Fruit fly (Drosophila melanogaster) whole organism, embryonic: ENCODE data around the gene CG7806.

Source experiments
- Abd-B ChIP-seq: fragments of 200-800 bp; sonication (Bioruptor generic); optimal IDR thresholded peaks from 2 replicates; lab custom pipeline; 2018; ENCODE audit warnings: missing biosample characterization, mild to moderate bottlenecking, missing genetic modification characterization, moderate library complexity
- Ada2b ChIP-seq: fragments of 200-800 bp; sonication (Bioruptor generic); IDR thresholded peaks from 2 replicates; pipeline ENCODE4 v1.3.6; 2022; ENCODE audit warnings: missing biosample characterization, missing genetic modification characterization
- Antp ChIP-seq: fragments of 200-800 bp; sonication (Bioruptor generic); optimal IDR thresholded peaks from 3 replicates; lab custom pipeline; 2016; ENCODE audit warnings: missing biosample characterization, missing genetic modification characterization
- BEAF-32 ChIP-seq: fragments of 200-800 bp; sonication (Bioruptor generic); optimal IDR thresholded peaks from 3 replicates; lab custom pipeline; 2017; ENCODE audit warnings: missing biosample characterization, missing genetic modification characterization, mild to moderate bottlenecking, moderate library complexity, missing genetic modification reagents
- CG10366 ChIP-seq: fragments of 200-800 bp; sonication (Bioruptor generic); IDR thresholded peaks from 2 replicates; pipeline ENCODE4 v1.3.6; 2022; ENCODE audit warnings: missing biosample characterization, missing genetic modification characterization
- CG11398 ChIP-seq: fragments of 200-800 bp; sonication (Bioruptor generic); optimal IDR thresholded peaks from 2 replicates; lab custom pipeline; 2016; ENCODE audit warnings: missing biosample characterization, missing genetic modification characterization
- CG15011 ChIP-seq: fragments of 200-800 bp; sonication (Bioruptor generic); optimal IDR thresholded peaks from 3 replicates; lab custom pipeline; 2018; ENCODE audit warnings: missing biosample characterization, mild to moderate bottlenecking, missing genetic modification characterization
- CG15269 ChIP-seq: fragments of 200-800 bp; sonication (Bioruptor generic); optimal IDR thresholded peaks from 2 replicates; lab custom pipeline; 2018; ENCODE audit warnings: missing biosample characterization, mild to moderate bottlenecking, missing genetic modification characterization, moderate library complexity
- CG15696 ChIP-seq: fragments of 200-800 bp; sonication (Bioruptor generic); optimal IDR thresholded peaks from 2 replicates; lab custom pipeline; 2019; ENCODE audit warnings: missing biosample characterization, mild to moderate bottlenecking, missing genetic modification characterization, moderate library complexity
- CG17359 ChIP-seq: fragments of 200-800 bp; sonication (Bioruptor generic); optimal IDR thresholded peaks from 3 replicates; lab custom pipeline; 2018; ENCODE audit warnings: missing biosample characterization, mild to moderate bottlenecking, missing genetic modification characterization, moderate library complexity
- CG17612 ChIP-seq: fragments of 200-800 bp; sonication (Bioruptor generic); IDR thresholded peaks from 2 replicates; pipeline ENCODE4 v1.3.6; 2022; ENCODE audit warnings: missing biosample characterization, missing genetic modification characterization
- CG18619 ChIP-seq: fragments of 200-800 bp; sonication (Bioruptor generic); optimal IDR thresholded peaks from 3 replicates; lab custom pipeline; 2017; ENCODE audit warnings: missing biosample characterization, mild to moderate bottlenecking, missing genetic modification characterization
- CG2199 ChIP-seq: fragments of 200-800 bp; sonication (Bioruptor generic); IDR thresholded peaks from 3 replicates; pipeline ENCODE4 v1.3.6; 2022; ENCODE audit warnings: missing biosample characterization, missing genetic modification characterization
- CG2202 ChIP-seq: fragments of 200-800 bp; sonication (Bioruptor generic); optimal IDR thresholded peaks from 2 replicates; lab custom pipeline; 2018; ENCODE audit warnings: missing biosample characterization, mild to moderate bottlenecking, missing genetic modification characterization
- CG33557 ChIP-seq: fragments of 200-800 bp; sonication (Bioruptor generic); optimal IDR thresholded peaks from 2 replicates; lab custom pipeline; 2019; ENCODE audit warnings: missing biosample characterization, mild to moderate bottlenecking, missing genetic modification characterization, moderate library complexity
- CG6791 ChIP-seq: fragments of 200-800 bp; sonication (Bioruptor generic); IDR thresholded peaks from 3 replicates; pipeline ENCODE4 v1.3.6; 2022; ENCODE audit warnings: missing biosample characterization, missing genetic modification characterization; ENCODE audit not compliant: partially characterized antibody
- CG6813 ChIP-seq: fragments of 200-800 bp; sonication (Bioruptor generic); optimal IDR thresholded peaks from 2 replicates; lab custom pipeline; 2017; ENCODE audit warnings: missing biosample characterization, missing genetic modification characterization, mild to moderate bottlenecking, moderate library complexity, missing genetic modification reagents
- CG7372 ChIP-seq: fragments of 200-800 bp; sonication (Bioruptor generic); IDR thresholded peaks from 2 replicates; pipeline ENCODE4 v1.3.6; 2022; ENCODE audit warnings: missing biosample characterization, missing genetic modification characterization
- CG8290 ChIP-seq, 3 experiments: fragments of 200-800 bp; sonication (Bioruptor generic); optimal IDR thresholded peaks; 2 replicates each; lab custom pipeline; 2016 to 2019; ENCODE audit warnings: missing biosample characterization in 3 of 3, missing genetic modification characterization in 3 of 3, mild to moderate bottlenecking in 2 of 3, moderate library complexity in 1 of 3
- CG8388 ChIP-seq: fragments of 200-800 bp; sonication (Bioruptor generic); optimal IDR thresholded peaks from 2 replicates; lab custom pipeline; 2019; ENCODE audit warnings: missing biosample characterization, mild to moderate bottlenecking, missing genetic modification characterization, moderate library complexity
- CG9797 ChIP-seq: fragments of 200-800 bp; sonication (Bioruptor generic); optimal IDR thresholded peaks from 3 replicates; lab custom pipeline; 2018; ENCODE audit warnings: missing biosample characterization, mild to moderate bottlenecking, missing genetic modification characterization
- CG9817 ChIP-seq: fragments of 200-800 bp; sonication (Bioruptor generic); optimal IDR thresholded peaks from 2 replicates; lab custom pipeline; 2018; ENCODE audit warnings: missing biosample characterization, mild to moderate bottlenecking, missing genetic modification characterization, moderate library complexity
- CG9876 ChIP-seq: fragments of 200-800 bp; sonication (Bioruptor generic); optimal IDR thresholded peaks from 2 replicates; lab custom pipeline; 2016; ENCODE audit warnings: missing biosample characterization, missing genetic modification characterization
- Dbx ChIP-seq: fragments of 200-800 bp; sonication (Bioruptor generic); IDR thresholded peaks from 3 replicates; pipeline ENCODE4 v1.3.6; 2022; ENCODE audit warnings: missing biosample characterization, missing genetic modification characterization
- Fer3 ChIP-seq: fragments of 200-800 bp; sonication (Bioruptor generic); optimal IDR thresholded peaks from 2 replicates; lab custom pipeline; 2018; ENCODE audit warnings: missing biosample characterization, mild to moderate bottlenecking, missing genetic modification characterization, moderate library complexity
- Hand ChIP-seq: fragments of 200-800 bp; sonication (Bioruptor generic); optimal IDR thresholded peaks from 2 replicates; lab custom pipeline; 2017; ENCODE audit warnings: mild to moderate bottlenecking, missing biosample characterization, missing genetic modification reagents, missing genetic modification characterization
- Hr3 ChIP-seq: fragments of 200-800 bp; sonication (Bioruptor generic); optimal IDR thresholded peaks from 3 replicates; lab custom pipeline; 2016; ENCODE audit warnings: missing biosample characterization, missing genetic modification characterization
- Mes4 ChIP-seq: fragments of 200-800 bp; sonication (Bioruptor generic); optimal IDR thresholded peaks from 2 replicates; lab custom pipeline; 2016; ENCODE audit warnings: missing biosample characterization, missing genetic modification characterization
- Xrp1 ChIP-seq: fragments of 200-800 bp; sonication (Bioruptor generic); IDR thresholded peaks from 2 replicates; pipeline ENCODE4 v1.3.6; 2022; ENCODE audit warnings: missing biosample characterization, missing genetic modification characterization
- az2 ChIP-seq: fragments of 200-800 bp; sonication (Bioruptor generic); optimal IDR thresholded peaks from 3 replicates; lab custom pipeline; 2016; ENCODE audit warnings: missing biosample characterization, missing genetic modification characterization
- bcd ChIP-seq: fragments of 200-800 bp; sonication (Bioruptor generic); optimal IDR thresholded peaks from 2 replicates; lab custom pipeline; 2017; ENCODE audit warnings: missing biosample characterization, mild to moderate bottlenecking, missing genetic modification characterization
- cg ChIP-seq: fragments of 200-800 bp; sonication (Bioruptor generic); optimal IDR thresholded peaks from 3 replicates; lab custom pipeline; 2019; ENCODE audit warnings: missing biosample characterization, mild to moderate bottlenecking, missing genetic modification characterization, moderate library complexity
- chm ChIP-seq: fragments of 200-800 bp; sonication (Bioruptor generic); IDR thresholded peaks from 2 replicates; pipeline ENCODE4 v1.3.6; 2022; ENCODE audit warnings: missing biosample characterization, missing genetic modification characterization
- crol ChIP-seq: fragments of 200-800 bp; sonication (Bioruptor generic); IDR thresholded peaks from 2 replicates; pipeline ENCODE4 v1.3.6; 2022; ENCODE audit warnings: missing biosample characterization, missing genetic modification characterization
- dati ChIP-seq: fragments of 200-800 bp; sonication (Bioruptor generic); IDR thresholded peaks from 2 replicates; pipeline ENCODE4 v1.3.6; 2022; ENCODE audit warnings: missing biosample characterization, missing genetic modification characterization
- dimm ChIP-seq: fragments of 200-800 bp; sonication (Bioruptor generic); IDR thresholded peaks from 2 replicates; pipeline ENCODE4 v1.3.6; 2022; ENCODE audit warnings: missing biosample characterization, missing genetic modification characterization
- dmrt11E ChIP-seq: fragments of 200-800 bp; sonication (Bioruptor generic); optimal IDR thresholded peaks from 3 replicates; lab custom pipeline; 2018; ENCODE audit warnings: missing biosample characterization, mild to moderate bottlenecking, missing genetic modification characterization, moderate library complexity
- fru ChIP-seq: fragments of >200 bp; optimal IDR thresholded peaks from 2 replicates; lab custom pipeline; 2017
- gem ChIP-seq: fragments of 200-800 bp; sonication (Bioruptor generic); optimal IDR thresholded peaks from 2 replicates; lab custom pipeline; 2019; ENCODE audit warnings: missing biosample characterization, mild to moderate bottlenecking, missing genetic modification characterization, moderate library complexity
- gfzf ChIP-seq: fragments of 200-800 bp; sonication (Bioruptor generic); optimal IDR thresholded peaks from 2 replicates; lab custom pipeline; 2016; ENCODE audit warnings: missing biosample characterization, mild to moderate bottlenecking, missing genetic modification characterization, moderate library complexity
- insv ChIP-seq, 2 experiments: fragments of 200-800 bp; sonication (Bioruptor generic); optimal IDR thresholded peaks; 3 replicates each; lab custom pipeline; 2016 to 2018; ENCODE audit warnings: missing biosample characterization in 2 of 2, missing genetic modification characterization in 2 of 2
- oc ChIP-seq: fragments of 200-800 bp; sonication (Bioruptor generic); optimal IDR thresholded peaks from 2 replicates; lab custom pipeline; 2018; ENCODE audit warnings: missing biosample characterization, mild to moderate bottlenecking, missing genetic modification characterization, moderate library complexity
- pum ChIP-seq: fragments of 200-800 bp; sonication (Bioruptor generic); optimal IDR thresholded peaks from 2 replicates; lab custom pipeline; 2016; ENCODE audit warnings: missing biosample characterization, missing genetic modification characterization
- repo ChIP-seq: fragments of 200-800 bp; sonication (Bioruptor generic); optimal IDR thresholded peaks from 2 replicates; lab custom pipeline; 2016; ENCODE audit warnings: missing biosample characterization, missing genetic modification characterization
- rib ChIP-seq: fragments of 200-800 bp; sonication (Bioruptor generic); IDR thresholded peaks from 2 replicates; pipeline ENCODE4 v1.3.6; 2022; ENCODE audit warnings: missing biosample characterization, missing genetic modification characterization
- row ChIP-seq: fragments of 200-800 bp; sonication (Bioruptor generic); IDR thresholded peaks from 3 replicates; pipeline ENCODE4 v1.3.6; 2022; ENCODE audit warnings: missing biosample characterization, missing genetic modification characterization
- scrt ChIP-seq: fragments of 200-800 bp; sonication (Bioruptor generic); optimal IDR thresholded peaks from 2 replicates; lab custom pipeline; 2018; ENCODE audit warnings: missing biosample characterization, mild to moderate bottlenecking, missing genetic modification characterization, moderate library complexity
- toy ChIP-seq: fragments of 200-800 bp; sonication (Bioruptor generic); IDR thresholded peaks from 2 replicates; pipeline ENCODE4 v1.3.6; 2022; ENCODE audit warnings: missing biosample characterization, missing genetic modification characterization
- trem ChIP-seq: fragments of 200-800 bp; optimal IDR thresholded peaks from 3 replicates; lab custom pipeline; 2019; ENCODE audit warnings: missing biosample characterization, mild to moderate bottlenecking, missing genetic modification characterization, moderate library complexity
- ttk ChIP-seq: fragments of 200-800 bp; sonication (Bioruptor generic); IDR thresholded peaks from 2 replicates; pipeline ENCODE4 v2.1.2; 2022; ENCODE audit warnings: missing biosample characterization, missing genetic modification characterization
- vfl ChIP-seq: fragments of 200-800 bp; sonication (Bioruptor generic); optimal IDR thresholded peaks from 2 replicates; lab custom pipeline; 2016; ENCODE audit warnings: missing biosample characterization, missing genetic modification characterization

Gene CG7806

dm6 chr2L:8276287-8276686, 34.9 kb upstream of the CG7806 start (continued):
- TF ChIP-seq CG2202 (tag; lab: Kevin White, UChicago) (no peak), CG6813 (GFP tag; lab: Kevin White, UChicago) (peak; percentile 35), insv (GFP tag; optimal IDR thresholded peaks at IDR 0.05; lab: Kevin White, UChicago) (peak in 1 of 2 experiments; percentile 43), Ada2b (GFP tag; lab: Robert Waterston, UW) (no peak), CG9876 (no peak), CG10366 (GFP tag; lab: Robert Waterston, UW) (no peak), dati (no peak), crol (GFP tag; lab: Robert Waterston, UW) (no peak), Hand (GFP tag; lab: Kevin White, UChicago) (no peak), CG9817 (tag; lab: Kevin White, UChicago) (no peak), CG8388 (GFP tag; lab: Kevin White, UChicago) (no peak), dimm (GFP tag; lab: Robert Waterston, UW) (no peak), Dbx (GFP tag; lab: Robert Waterston, UW) (no peak), CG17359 (tag; lab: Kevin White, UChicago) (no peak), CG6791 (GFP tag; lab: Robert Waterston, UW) (no peak), CG15269 (tag; lab: Kevin White, UChicago) (no peak), dmrt11E (tag; lab: Kevin White, UChicago) (peak; percentile 70), chm (0 out of 2 replicates have a peak, but pooled peaks have one; percentile 45), gfzf (GFP tag; lab: Kevin White, UChicago) (no peak), CG17612 (GFP tag; lab: Robert Waterston, UW) (no peak), CG15011 (GFP tag; lab: Kevin White, UChicago) (no peak), repo (GFP tag; lab: Kevin White, UChicago) (no peak), rib (no peak), scrt (GFP tag; lab: Kevin White, UChicago) (no peak), bcd (GFP tag; lab: Kevin White, UChicago) (no peak), Mes4 (GFP tag; lab: Kevin White, UChicago) (no peak), ttk (no peak), row (GFP tag; lab: Robert Waterston, UW) (no peak), oc (peak; percentile 17), fru (no peak), gem (tag; lab: Kevin White, UChicago) (peak; percentile 10), CG11398 (no peak), CG2199 (GFP tag; lab: Robert Waterston, UW) (peak; percentile 58; the same call in 1 of the 3 replicates), BEAF-32 (no peak), vfl (GFP tag; lab: Kevin White, UChicago) (no peak), CG9797 (GFP tag; lab: Kevin White, UChicago) (no peak), Antp (GFP tag; lab: Kevin White, UChicago) (no peak), CG18619 (no peak), CG15696 (tag; lab: Kevin White, UChicago) (peak; percentile 85), cg (no peak), Xrp1 (GFP tag; lab: Robert Waterston, UW) (peak; percentile 58), az2 (GFP tag; lab: Kevin White, UChicago) (no peak), Fer3 (tag; lab: Kevin White, UChicago) (no peak), toy (GFP tag; lab: Robert Waterston, UW) (no peak), Abd-B (GFP tag; lab: Kevin White, UChicago) (no peak), CG7372 (GFP tag; lab: Robert Waterston, UW) (no peak), CG33557 (GFP tag; lab: Kevin White, UChicago) (peak; percentile 8), pum (GFP tag; lab: Kevin White, UChicago) (no peak), trem (tag; lab: Kevin White, UChicago) (no peak), Hr3 (GFP tag; lab: Kevin White, UChicago) (no peak), CG8290 (GFP tag; optimal IDR thresholded peaks at IDR 0.05; lab: Kevin White, UChicago) (no peak), CG8290 (tag; optimal IDR thresholded peaks at IDR 0.05; lab: Kevin White, UChicago) (peak in 1 of 2 experiments; percentile 21)
